Fruit fly (Drosophila melanogaster): ENCODE measurements around the gene Cad86C.

DNA sequence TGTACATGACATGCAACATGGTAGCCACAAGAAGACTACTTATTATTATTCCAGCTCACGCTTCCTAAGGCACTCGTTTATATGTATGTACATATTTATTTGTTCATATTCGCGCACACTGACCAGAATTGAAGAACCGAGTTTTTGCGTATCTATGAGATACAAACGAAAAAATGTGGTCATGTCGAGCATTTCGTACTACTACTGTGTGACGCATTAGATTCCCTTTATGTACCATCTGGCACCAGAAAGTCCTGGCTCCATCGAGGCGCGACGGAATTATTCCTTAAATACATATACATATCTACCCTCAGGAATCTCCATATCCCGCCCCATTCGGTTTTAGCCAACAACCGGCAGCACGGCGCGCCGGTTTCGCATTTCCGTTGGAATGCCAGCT lies 23.8 kb downstream of the Cad86C start:
- TF ChIP-seq usp (GFP tag; optimal IDR thresholded peaks at IDR 0.05) (no peak), pan (optimal IDR thresholded peaks at IDR 0.05) (peak; percentile 44), psq (optimal IDR thresholded peaks at IDR 0.05) (no peak), Dll (optimal IDR thresholded peaks at IDR 0.05) (no peak)

Data from whole organism.